Worm (Caenorhabditis elegans) whole organism, L3 larva: ENCODE measurements around the gene zak-1.

Source experiments
- R02D3.7 ChIP-seq: fragments of 150-350 bp; optimal IDR thresholded peaks from 2 replicates; lab custom pipeline; 2014; ENCODE audit warnings: missing biosample characterization, missing genetic modification characterization
- ZK546.5 ChIP-seq: sonication (generic microtip); optimal IDR thresholded peaks from 2 replicates; lab custom pipeline; 2017; ENCODE audit warnings: missing biosample characterization, missing genetic modification characterization
- aly-2 ChIP-seq: fragments of 150-350 bp; optimal IDR thresholded peaks from 2 replicates; lab custom pipeline; 2014; ENCODE audit warnings: missing biosample characterization, missing genetic modification characterization
- ama-1 ChIP-seq: fragments of 150-350 bp; optimal IDR thresholded peaks from 2 replicates; lab custom pipeline; 2018
- ceh-16 ChIP-seq: sonication (generic microtip); optimal IDR thresholded peaks from 2 replicates; lab custom pipeline; 2017; ENCODE audit warnings: missing biosample characterization, missing genetic modification characterization
- ceh-28 ChIP-seq: fragments of 150-350 bp; optimal IDR thresholded peaks from 2 replicates; lab custom pipeline; 2014; ENCODE audit warnings: missing biosample characterization, missing genetic modification reagents, missing genetic modification characterization
- ceh-82 ChIP-seq: fragments of 150-350 bp; optimal IDR thresholded peaks from 2 replicates; lab custom pipeline; 2014; ENCODE audit warnings: missing biosample characterization, missing genetic modification characterization
- ceh-9 ChIP-seq: sonication (generic microtip); optimal IDR thresholded peaks from 2 replicates; lab custom pipeline; 2018; ENCODE audit warnings: missing biosample characterization, missing genetic modification characterization
- daf-12 ChIP-seq: fragments of 150-350 bp; optimal IDR thresholded peaks from 2 replicates; lab custom pipeline; 2014; ENCODE audit warnings: missing biosample characterization, missing genetic modification reagents, missing genetic modification characterization
- egl-5 ChIP-seq: fragments of 150-350 bp; optimal IDR thresholded peaks from 2 replicates; lab custom pipeline; 2017; ENCODE audit warnings: missing biosample characterization, missing genetic modification reagents, missing genetic modification characterization, inconsistent platforms
- elt-1 ChIP-seq: fragments of 150-350 bp; optimal IDR thresholded peaks from 2 replicates; lab custom pipeline; 2014; ENCODE audit warnings: missing biosample characterization, missing genetic modification characterization
- elt-2 ChIP-seq: sonication (generic microtip); optimal IDR thresholded peaks from 2 replicates; lab custom pipeline; 2016; ENCODE audit warnings: missing genetic modification reagents, mild to moderate bottlenecking, missing genetic modification characterization, missing compliant biosample characterization
- elt-3 ChIP-seq, 3 experiments: fragments of 150-350 bp in 1 of 3; sonication (generic microtip) in 2 of 3; optimal IDR thresholded peaks; 2 replicates in 2 of 3; 4 replicates in 1 of 3; lab custom pipeline; 2014 to 2017; ENCODE audit warnings: missing biosample characterization in 3 of 3, missing genetic modification characterization in 3 of 3
- eor-1 ChIP-seq, 2 experiments: fragments of 150-350 bp; optimal IDR thresholded peaks; 2 replicates each; lab custom pipeline; 2014 to 2018; ENCODE audit warnings: missing biosample characterization in 2 of 2, missing genetic modification characterization in 2 of 2
- fkh-10 ChIP-seq: sonication (generic microtip); optimal IDR thresholded peaks from 2 replicates; lab custom pipeline; 2017; ENCODE audit warnings: missing biosample characterization, missing genetic modification reagents, missing genetic modification characterization
- fkh-2 ChIP-seq: fragments of 150-350 bp; optimal IDR thresholded peaks from 2 replicates; lab custom pipeline; 2014; ENCODE audit warnings: missing biosample characterization, missing genetic modification reagents, missing genetic modification characterization
- fos-1 ChIP-seq: fragments of 150-350 bp; optimal IDR thresholded peaks from 2 replicates; lab custom pipeline; 2014; ENCODE audit warnings: missing biosample characterization, missing genetic modification characterization
- hmg-11 ChIP-seq: sonication (generic microtip); optimal IDR thresholded peaks from 2 replicates; lab custom pipeline; 2016; ENCODE audit warnings: missing genetic modification characterization, missing compliant biosample characterization
- jun-1 ChIP-seq: fragments of 150-350 bp; optimal IDR thresholded peaks from 2 replicates; lab custom pipeline; 2014; ENCODE audit warnings: missing biosample characterization, missing genetic modification reagents, missing genetic modification characterization
- lin-15B ChIP-seq: fragments of 150-350 bp; optimal IDR thresholded peaks from 2 replicates; lab custom pipeline; 2014; ENCODE audit warnings: missing biosample characterization, missing genetic modification characterization
- lin-39 ChIP-seq: fragments of 150-350 bp; optimal IDR thresholded peaks from 2 replicates; lab custom pipeline; 2018; ENCODE audit warnings: missing biosample characterization, missing genetic modification reagents, missing genetic modification characterization
- lsy-12 ChIP-seq: sonication (generic microtip); optimal IDR thresholded peaks from 2 replicates; lab custom pipeline; 2016; ENCODE audit warnings: mild to moderate bottlenecking, missing genetic modification characterization, missing compliant biosample characterization
- mdl-1 ChIP-seq: fragments of 150-350 bp; optimal IDR thresholded peaks from 2 replicates; lab custom pipeline; 2014; ENCODE audit warnings: missing biosample characterization, missing genetic modification characterization
- mml-1 ChIP-seq: fragments of 150-350 bp; sonication (generic microtip); optimal IDR thresholded peaks from 3 replicates; lab custom pipeline; 2014; ENCODE audit warnings: missing biosample characterization, missing genetic modification characterization
- nfya-1 ChIP-seq: sonication (generic microtip); optimal IDR thresholded peaks from 2 replicates; lab custom pipeline; 2017; ENCODE audit warnings: missing genetic modification characterization, mild to moderate bottlenecking, missing compliant biosample characterization, antibody characterized with exemption, moderate library complexity; ENCODE audit not compliant: insufficient read depth
- nhr-11 ChIP-seq: fragments of 150-350 bp; optimal IDR thresholded peaks from 2 replicates; lab custom pipeline; 2014; ENCODE audit warnings: missing biosample characterization, missing genetic modification characterization
- nhr-12 ChIP-seq: fragments of 150-350 bp; optimal IDR thresholded peaks from 2 replicates; lab custom pipeline; 2014; ENCODE audit warnings: missing biosample characterization, missing genetic modification characterization
- nhr-23 ChIP-seq: fragments of 150-350 bp; optimal IDR thresholded peaks from 2 replicates; lab custom pipeline; 2014; ENCODE audit warnings: missing biosample characterization, missing genetic modification reagents, missing genetic modification characterization
- nhr-237 ChIP-seq: fragments of 150-350 bp; optimal IDR thresholded peaks from 2 replicates; lab custom pipeline; 2014; ENCODE audit warnings: missing biosample characterization, missing genetic modification characterization
- nhr-25 ChIP-seq: sonication (generic microtip); optimal IDR thresholded peaks from 2 replicates; lab custom pipeline; 2017; ENCODE audit warnings: missing biosample characterization, missing genetic modification characterization
- nhr-67 ChIP-seq: fragments of 150-350 bp; optimal IDR thresholded peaks from 2 replicates; lab custom pipeline; 2014; ENCODE audit warnings: missing biosample characterization, missing genetic modification characterization
- nhr-76 ChIP-seq: fragments of 150-350 bp; sonication (generic microtip); optimal IDR thresholded peaks from 5 replicates; lab custom pipeline; 2014; ENCODE audit warnings: missing biosample characterization, missing genetic modification characterization
- nhr-77 ChIP-seq: fragments of 150-350 bp; optimal IDR thresholded peaks from 2 replicates; lab custom pipeline; 2014; ENCODE audit warnings: missing biosample characterization, missing genetic modification characterization
- pha-4 ChIP-seq: fragments of 150-350 bp; optimal IDR thresholded peaks from 2 replicates; lab custom pipeline; 2014; ENCODE audit warnings: missing biosample characterization, missing genetic modification reagents, missing genetic modification characterization
- pqm-1 ChIP-seq: fragments of 150-350 bp; optimal IDR thresholded peaks from 2 replicates; lab custom pipeline; 2017; ENCODE audit warnings: missing biosample characterization, missing genetic modification characterization, inconsistent platforms
- sea-2 ChIP-seq: fragments of 150-350 bp; sonication (generic microtip); optimal IDR thresholded peaks from 4 replicates; lab custom pipeline; 2014; ENCODE audit warnings: missing biosample characterization, missing genetic modification reagents, missing genetic modification characterization
- skn-1 ChIP-seq: fragments of 150-350 bp; optimal IDR thresholded peaks from 2 replicates; lab custom pipeline; 2014; ENCODE audit warnings: missing biosample characterization, missing genetic modification characterization
- snpc-4 ChIP-seq: fragments of 150-350 bp; optimal IDR thresholded peaks from 2 replicates; lab custom pipeline; 2014; ENCODE audit warnings: missing biosample characterization, missing genetic modification characterization
- tbx-2 ChIP-seq: sonication (generic microtip); optimal IDR thresholded peaks from 2 replicates; lab custom pipeline; 2016; ENCODE audit warnings: mild to moderate bottlenecking, missing genetic modification characterization, missing compliant biosample characterization
- unc-39 ChIP-seq: sonication (generic microtip); optimal IDR thresholded peaks from 4 replicates; lab custom pipeline; 2017; ENCODE audit warnings: missing biosample characterization, missing genetic modification characterization
- unc-62 ChIP-seq: fragments of 150-350 bp; sonication (generic microtip); optimal IDR thresholded peaks from 4 replicates; lab custom pipeline; 2014; ENCODE audit warnings: missing biosample characterization, missing genetic modification reagents, missing genetic modification characterization
- zag-1 ChIP-seq: fragments of 150-350 bp; optimal IDR thresholded peaks from 2 replicates; lab custom pipeline; 2014; ENCODE audit warnings: missing biosample characterization, missing genetic modification characterization
- ztf-11 ChIP-seq: fragments of 150-350 bp; optimal IDR thresholded peaks from 2 replicates; lab custom pipeline; 2014; ENCODE audit warnings: missing biosample characterization, missing genetic modification characterization
- ztf-4 ChIP-seq: fragments of 150-350 bp; optimal IDR thresholded peaks from 2 replicates; lab custom pipeline; 2014; ENCODE audit warnings: missing biosample characterization, missing genetic modification characterization

Gene zak-1

ce11 chrIII:6869268-6869667 is 12.7 kb upstream of the zak-1 start, which contains the start of the genes cra-1 and kbp-1 (continued):
- TF ChIP-seq nhr-23 (peak; percentile 30), lin-15B (tag; lab: Kevin White, UChicago) (peak; percentile 34), fkh-2 (tag; lab: Kevin White, UChicago) (no peak), skn-1 (peak; percentile 37), fos-1 (tag; lab: Kevin White, UChicago) (no peak), mml-1 (tag; lab: Kevin White, UChicago) (no peak), elt-3 (tag; optimal IDR thresholded peaks at IDR 0.05; lab: Kevin White, UChicago) (no peak), mdl-1 (tag; lab: Kevin White, UChicago) (no peak)
- TF ChIP-seq, all 47 proteins: peak for 9

DNA sequence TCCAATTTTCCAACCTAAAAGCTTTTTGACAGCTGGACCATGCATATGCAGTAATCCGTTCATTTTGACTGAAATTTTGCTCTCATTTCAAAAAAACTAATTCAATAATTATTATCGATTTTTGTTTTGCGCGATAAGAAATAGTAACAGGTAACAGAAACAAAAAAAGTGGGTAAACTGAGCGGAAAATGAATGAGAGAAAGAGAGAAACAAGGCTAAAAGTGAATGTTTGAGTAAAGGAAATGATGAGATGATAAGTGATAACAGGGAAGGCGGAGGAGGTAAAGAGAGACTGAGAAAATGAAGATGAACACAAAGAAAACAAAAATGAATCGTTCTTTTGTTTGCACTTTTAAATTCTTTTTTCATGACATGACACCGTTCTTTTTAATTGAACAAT is 7.3 kb upstream of the zak-1 start, which contains the start of gene sma-3:
Gene sma-3, minus strand, starts transcription at position 68 of the 400 bp plus-strand sequence.
- no peak for TF ChIP-seq nhr-76 (tag; lab: Kevin White, UChicago)
- peak; percentile 75 for TF ChIP-seq pha-4
- TF ChIP-seq ceh-28 (tag; lab: Kevin White, UChicago), result peak; percentile 69
- no peak for TF ChIP-seq ZK546.5
- no peak for TF ChIP-seq eor-1 (tag; optimal IDR thresholded peaks at IDR 0.05; lab: Kevin White, UChicago)
- no peak for TF ChIP-seq R02D3.7
- TF ChIP-seq pqm-1 (tag; lab: Kevin White, UChicago), result peak; percentile 60
- peak in 2 of 3 experiments; percentile 47 to 50 for TF ChIP-seq elt-3 (tag; optimal IDR thresholded peaks at IDR 0.05; lab: Kevin White, UChicago)
- no peak for TF ChIP-seq ceh-9
- TF ChIP-seq zag-1 (tag; lab: Kevin White, UChicago), result no peak
- peak; percentile 15 for TF ChIP-seq nhr-23
- no peak for TF ChIP-seq ceh-16 (tag; lab: Kevin White, UChicago)
- peak; percentile 73 for TF ChIP-seq elt-2 (tag; lab: Kevin White, UChicago)
- peak; percentile 21 for TF ChIP-seq nfya-1

DNA sequence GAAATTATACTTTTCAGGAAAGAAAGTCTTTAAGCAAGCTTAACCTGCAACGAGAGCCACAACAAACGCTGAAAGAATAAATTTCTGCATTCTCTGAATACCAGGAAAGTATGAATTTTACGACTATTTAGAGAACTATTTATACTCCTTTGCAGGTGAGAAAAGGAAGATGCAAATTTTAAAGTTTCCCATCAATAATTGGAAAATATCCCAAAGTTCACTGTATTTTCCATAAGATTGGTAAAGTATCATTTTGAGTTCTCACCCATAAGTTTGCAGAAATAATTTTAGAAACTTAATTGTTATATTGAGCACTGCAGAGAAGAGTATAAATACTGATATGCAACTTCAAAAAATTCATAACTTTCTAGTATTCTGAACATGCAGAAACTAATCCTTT is 2.9 kb upstream of the zak-1 start, which contains the start of gene clec-158:
Gene clec-158, minus strand, starts transcription at position 101 of the 400 bp plus-strand sequence.
- TF ChIP-seq aly-2 (no peak), nfya-1 (no peak), ztf-11 (tag; lab: Kevin White, UChicago) (no peak), jun-1 (tag; lab: Kevin White, UChicago) (no peak), elt-1 (tag; lab: Kevin White, UChicago) (no peak), ceh-16 (tag; lab: Kevin White, UChicago) (no peak), fkh-10 (no peak), nhr-25 (tag; lab: Kevin White, UChicago) (no peak), elt-3 (tag; optimal IDR thresholded peaks at IDR 0.05; lab: Kevin White, UChicago) (no peak), lin-15B (tag; lab: Kevin White, UChicago) (no peak), elt-2 (tag; lab: Kevin White, UChicago) (no peak), lsy-12 (tag; lab: Kevin White, UChicago) (no peak), nhr-237 (tag; lab: Kevin White, UChicago) (no peak), hmg-11 (tag; lab: Kevin White, UChicago) (no peak), nhr-23 (no peak), ceh-28 (tag; lab: Kevin White, UChicago) (no peak), R02D3.7 (no peak)

ce11 chrIII:6857390-6857848 is 810 bp upstream of the zak-1 start:
- TF ChIP-seq nhr-25 (tag; lab: Kevin White, UChicago) (peak; percentile 3), egl-5 (tag; lab: Kevin White, UChicago) (no peak), sea-2 (no peak), elt-1 (tag; lab: Kevin White, UChicago) (no peak), ZK546.5 (no peak), ztf-4 (tag; lab: Kevin White, UChicago) (no peak), unc-62 (GFP tag; lab: Kevin White, UChicago) (no peak), eor-1 (tag; optimal IDR thresholded peaks at IDR 0.05; lab: Kevin White, UChicago) (no peak), tbx-2 (no peak), daf-12 (tag; lab: Kevin White, UChicago) (no peak), nhr-237 (tag; lab: Kevin White, UChicago) (no peak), lin-39 (tag; lab: Kevin White, UChicago) (no peak), elt-3 (tag; optimal IDR thresholded peaks at IDR 0.05; lab: Kevin White, UChicago) (no peak), pha-4 (peak; percentile 79), snpc-4 (tag; lab: Kevin White, UChicago) (no peak), ceh-28 (tag; lab: Kevin White, UChicago) (peak; percentile 36), nfya-1 (peak; percentile 33), ceh-9 (no peak), R02D3.7 (no peak), fos-1 (tag; lab: Kevin White, UChicago) (no peak), nhr-67 (tag; lab: Kevin White, UChicago) (no peak), lsy-12 (tag; lab: Kevin White, UChicago) (no peak), elt-2 (tag; lab: Kevin White, UChicago) (peak; percentile 77), unc-39 (tag; lab: Kevin White, UChicago) (no peak), lin-15B (tag; lab: Kevin White, UChicago) (peak; percentile 29), pqm-1 (tag; lab: Kevin White, UChicago) (peak; percentile 79), nhr-76 (tag; lab: Kevin White, UChicago) (no peak), jun-1 (tag; lab: Kevin White, UChicago) (peak; percentile 81), nhr-12 (tag; lab: Kevin White, UChicago) (no peak), nhr-77 (tag; lab: Kevin White, UChicago) (no peak), ztf-11 (tag; lab: Kevin White, UChicago) (no peak), ama-1 (lab: Kevin White, UChicago) (no peak), hmg-11 (tag; lab: Kevin White, UChicago) (no peak), nhr-11 (tag; lab: Kevin White, UChicago) (no peak), ceh-82 (no peak), skn-1 (peak; percentile 31)
